Fruit fly (Drosophila melanogaster): ENCODE data around the gene Tengl2.

Tengl2 gene

dm6 chr2L:2201107-2201561 lies 38.0 kb downstream of the Tengl2 start (continued):
- no peak for TF ChIP-seq Elba2 (GFP tag; optimal IDR thresholded peaks at IDR 0.05)
- peak; percentile 90 for TF ChIP-seq fd64A (GFP tag; optimal IDR thresholded peaks at IDR 0.05)
- TF ChIP-seq exex (tag; optimal IDR thresholded peaks at IDR 0.05) = no peak
- peak; percentile 89 for TF ChIP-seq trem (tag; optimal IDR thresholded peaks at IDR 0.05)
- no peak for TF ChIP-seq HmgZ (tag; optimal IDR thresholded peaks at IDR 0.05)
- no peak for TF ChIP-seq Deaf1 (tag; optimal IDR thresholded peaks at IDR 0.05)
- peak; percentile 90 for TF ChIP-seq CG8388 (GFP tag; optimal IDR thresholded peaks at IDR 0.05)
- TF ChIP-seq Hr3 (GFP tag; optimal IDR thresholded peaks at IDR 0.05) = peak; percentile 82
- TF ChIP-seq CG4617 (GFP tag; optimal IDR thresholded peaks at IDR 0.05; ENCODE audit: borderline replicate concordance) = peak; percentile 51
- peak; percentile 83 for TF ChIP-seq CG11723 (GFP tag; optimal IDR thresholded peaks at IDR 0.05)
- TF ChIP-seq CG7556 (GFP tag; optimal IDR thresholded peaks at IDR 0.05) = peak; percentile 86
- peak; percentile 46 for TF ChIP-seq CG1647 (GFP tag; optimal IDR thresholded peaks at IDR 0.05)
- TF ChIP-seq CG10959 (GFP tag; IDR thresholded peaks at IDR 0.05) = peak; percentile 76
- peak; percentile 43 for TF ChIP-seq CG17912 (GFP tag; optimal IDR thresholded peaks at IDR 0.05)
- TF ChIP-seq Scr (GFP tag; IDR thresholded peaks at IDR 0.05; ENCODE audit: partially characterized antibody) = no peak
- no peak for TF ChIP-seq Dp (GFP tag; optimal IDR thresholded peaks at IDR 0.05)
- peak; percentile 2 for TF ChIP-seq gcm2 (GFP tag; optimal IDR thresholded peaks at IDR 0.05)
- no peak for TF ChIP-seq ham (GFP tag; IDR thresholded peaks at IDR 0.05)
- TF ChIP-seq Side (GFP tag; optimal IDR thresholded peaks at IDR 0.05) = peak; percentile 66
- TF ChIP-seq p53 (GFP tag; optimal IDR thresholded peaks at IDR 0.05) = peak; percentile 33
- TF ChIP-seq CG12236 (GFP tag; optimal IDR thresholded peaks at IDR 0.05) = peak; percentile 67
- TF ChIP-seq CG14441 (GFP tag; IDR thresholded peaks at IDR 0.05) = peak; percentile 44; the same call in 1 of the 2 replicates
- peak; percentile 37 for TF ChIP-seq MTF-1 (GFP tag; optimal IDR thresholded peaks at IDR 0.05; ENCODE audit: borderline replicate concordance)
- TF ChIP-seq CG9215 (GFP tag; IDR thresholded peaks at IDR 0.05) = peak; percentile 28; the same call in 1 of the 2 replicates
- TF ChIP-seq dan (GFP tag; IDR thresholded peaks at IDR 0.05) = no peak
- TF ChIP-seq CG13894 (tag; optimal IDR thresholded peaks at IDR 0.05) = no peak
- no peak for TF ChIP-seq pan (optimal IDR thresholded peaks at IDR 0.05)
- peak in 1 of 2 experiments; percentile 62 for TF ChIP-seq pan (GFP tag; optimal IDR thresholded peaks at IDR 0.05 in 1 of 2, IDR thresholded peaks at IDR 0.05 in 1 of 2)
- TF ChIP-seq dm (GFP tag; optimal IDR thresholded peaks at IDR 0.05) = no peak
- peak; percentile 60 for TF ChIP-seq CG8944 (GFP tag; optimal IDR thresholded peaks at IDR 0.05)
- peak; percentile 86 for TF ChIP-seq CG12104 (GFP tag; optimal IDR thresholded peaks at IDR 0.05)
- no peak for TF ChIP-seq sima (GFP tag; optimal IDR thresholded peaks at IDR 0.05)
- TF ChIP-seq cas (GFP tag; IDR thresholded peaks at IDR 0.05) = no peak
- TF ChIP-seq CG42726 (GFP tag; IDR thresholded peaks at IDR 0.05; ENCODE audit: partially characterized antibody) = no peak
- TF ChIP-seq CG8281 (tag; optimal IDR thresholded peaks at IDR 0.05) = peak; percentile 64
- TF ChIP-seq gsb-n (tag; optimal IDR thresholded peaks at IDR 0.05) = peak; percentile 91
- no peak for TF ChIP-seq Adf1 (GFP tag; IDR thresholded peaks at IDR 0.05)
- TF ChIP-seq chn (GFP tag; optimal IDR thresholded peaks at IDR 0.05) = peak; percentile 82
- TF ChIP-seq TFAM (GFP tag; optimal IDR thresholded peaks at IDR 0.05) = peak; percentile 67
- TF ChIP-seq odd (GFP tag; optimal IDR thresholded peaks at IDR 0.05) = peak; percentile 75
- TF ChIP-seq CG4328 (GFP tag; optimal IDR thresholded peaks at IDR 0.05) = peak; percentile 61
- peak; percentile 27 for TF ChIP-seq lbe (GFP tag; optimal IDR thresholded peaks at IDR 0.05)
- TF ChIP-seq tll (GFP tag; optimal IDR thresholded peaks at IDR 0.05) = peak in 1 of 2 experiments; percentile 5
- peak; percentile 85 for TF ChIP-seq Hsf (GFP tag; optimal IDR thresholded peaks at IDR 0.05)
- no peak for TF ChIP-seq CG14050 (GFP tag; IDR thresholded peaks at IDR 0.05)
- TF ChIP-seq eyg (GFP tag; optimal IDR thresholded peaks at IDR 0.05) = peak; percentile 31
- TF ChIP-seq crc (GFP tag; optimal IDR thresholded peaks at IDR 0.05) = peak; percentile 42
- TF ChIP-seq CG10274 (GFP tag; optimal IDR thresholded peaks at IDR 0.05) = peak; percentile 46
- TF ChIP-seq kay (GFP tag; optimal IDR thresholded peaks at IDR 0.05) = peak; percentile 34
- TF ChIP-seq cato (GFP tag; optimal IDR thresholded peaks at IDR 0.05; ENCODE audit: borderline replicate concordance) = peak; percentile 88
- TF ChIP-seq wdn (GFP tag; IDR thresholded peaks at IDR 0.05) = no peak
